Fruit fly (Drosophila melanogaster) whole organism, embryonic: Measurements from ENCODE around the gene Mlc2.

Source experiments
- Ada2b ChIP-seq: fragments of 200-800 bp; sonication (Bioruptor generic); IDR thresholded peaks from 2 replicates; pipeline ENCODE4 v1.3.6; 2022; ENCODE audit warnings: missing biosample characterization, missing genetic modification characterization
- Atf-2 ChIP-seq: fragments of 200-800 bp; sonication (Bioruptor generic); optimal IDR thresholded peaks from 2 replicates; lab custom pipeline; 2016; ENCODE audit warnings: missing biosample characterization, missing genetic modification characterization
- Bgb ChIP-seq: fragments of 200-800 bp; sonication (Bioruptor generic); IDR thresholded peaks from 2 replicates; pipeline ENCODE4 v1.3.6; 2022; ENCODE audit warnings: missing biosample characterization, missing genetic modification characterization; ENCODE audit not compliant: partially characterized antibody
- CG10267 ChIP-seq: fragments of 200-800 bp; sonication (Bioruptor generic); optimal IDR thresholded peaks from 2 replicates; lab custom pipeline; 2018; ENCODE audit warnings: missing biosample characterization, mild to moderate bottlenecking, missing genetic modification characterization, moderate library complexity
- CG10366 ChIP-seq: fragments of 200-800 bp; sonication (Bioruptor generic); IDR thresholded peaks from 2 replicates; pipeline ENCODE4 v1.3.6; 2022; ENCODE audit warnings: missing biosample characterization, missing genetic modification characterization
- CG10543 ChIP-seq: fragments of 200-800 bp; sonication (Bioruptor generic); optimal IDR thresholded peaks from 3 replicates; lab custom pipeline; 2017; ENCODE audit warnings: missing biosample characterization, mild to moderate bottlenecking, missing genetic modification characterization, moderate library complexity
- CG11560 ChIP-seq: fragments of 200-800 bp; sonication (Bioruptor generic); IDR thresholded peaks from 3 replicates; pipeline ENCODE4 v1.3.6; 2022; ENCODE audit warnings: missing biosample characterization, missing genetic modification characterization
- CG14667 ChIP-seq: fragments of 200-800 bp; sonication (Bioruptor generic); IDR thresholded peaks from 2 replicates; pipeline ENCODE4 v1.3.6; 2022; ENCODE audit warnings: missing biosample characterization, missing genetic modification characterization
- CG1603 ChIP-seq: fragments of 200-800 bp; sonication (Bioruptor generic); optimal IDR thresholded peaks from 2 replicates; lab custom pipeline; 2019; ENCODE audit warnings: missing biosample characterization, mild to moderate bottlenecking, missing genetic modification characterization, moderate library complexity
- CG17612 ChIP-seq: fragments of 200-800 bp; sonication (Bioruptor generic); IDR thresholded peaks from 2 replicates; pipeline ENCODE4 v1.3.6; 2022; ENCODE audit warnings: missing biosample characterization, missing genetic modification characterization
- CG17829 ChIP-seq: fragments of 200-800 bp; optimal IDR thresholded peaks from 2 replicates; lab custom pipeline; 2019; ENCODE audit warnings: missing biosample characterization, mild to moderate bottlenecking, missing genetic modification characterization, moderate library complexity
- CG17912 ChIP-seq: fragments of 200-800 bp; sonication (Bioruptor generic); optimal IDR thresholded peaks from 2 replicates; lab custom pipeline; 2018; ENCODE audit warnings: missing biosample characterization, mild to moderate bottlenecking, missing genetic modification characterization
- CG2120 ChIP-seq: fragments of 200-800 bp; sonication (Bioruptor generic); optimal IDR thresholded peaks from 3 replicates; lab custom pipeline; 2016; ENCODE audit warnings: missing biosample characterization, missing genetic modification characterization
- CG30020 ChIP-seq: fragments of 200-800 bp; optimal IDR thresholded peaks from 2 replicates; lab custom pipeline; 2019; ENCODE audit warnings: missing biosample characterization, mild to moderate bottlenecking, missing genetic modification characterization, moderate library complexity
- CG30403 ChIP-seq: fragments of 200-800 bp; sonication (Bioruptor generic); optimal IDR thresholded peaks from 3 replicates; lab custom pipeline; 2016; ENCODE audit warnings: missing biosample characterization, missing genetic modification characterization
- CG31388 ChIP-seq: fragments of 200-800 bp; sonication (Bioruptor generic); optimal IDR thresholded peaks from 2 replicates; lab custom pipeline; 2016; ENCODE audit warnings: missing biosample characterization, missing genetic modification characterization
- CG32772 ChIP-seq: fragments of 200-800 bp; sonication (Bioruptor generic); IDR thresholded peaks from 2 replicates; pipeline ENCODE4 v1.3.6; 2022; ENCODE audit warnings: missing biosample characterization, missing genetic modification characterization
- CG4854 ChIP-seq: fragments of 200-800 bp; sonication (Bioruptor generic); optimal IDR thresholded peaks from 2 replicates; lab custom pipeline; 2016; ENCODE audit warnings: missing biosample characterization, missing genetic modification characterization, inconsistent platforms
- CG7963 ChIP-seq: fragments of 200-800 bp; sonication (Bioruptor generic); IDR thresholded peaks from 3 replicates; pipeline ENCODE4 v1.3.6; 2022; ENCODE audit warnings: missing biosample characterization, missing genetic modification characterization; ENCODE audit not compliant: partially characterized antibody
- Camta ChIP-seq: fragments of 200-800 bp; sonication (Bioruptor generic); optimal IDR thresholded peaks from 2 replicates; lab custom pipeline; 2016; ENCODE audit warnings: missing biosample characterization, missing genetic modification characterization
- Dip3 ChIP-seq: fragments of 200-800 bp; sonication (Bioruptor generic); optimal IDR thresholded peaks from 3 replicates; lab custom pipeline; 2016; ENCODE audit warnings: missing biosample characterization, missing genetic modification characterization
- Dp ChIP-seq: fragments of 200-800 bp; sonication (Bioruptor generic); optimal IDR thresholded peaks from 2 replicates; lab custom pipeline; 2018; ENCODE audit warnings: missing biosample characterization, mild to moderate bottlenecking, missing genetic modification characterization, moderate library complexity
- E2f1 ChIP-seq: fragments of 200-800 bp; sonication (Bioruptor generic); IDR thresholded peaks from 2 replicates; pipeline ENCODE4 v1.3.6; 2022; ENCODE audit warnings: missing biosample characterization, missing genetic modification characterization
- Ets65A ChIP-seq: fragments of 200-800 bp; sonication (Bioruptor generic); peaks from one replicate; lab custom pipeline; 2016; ENCODE audit warnings: missing biosample characterization, missing genetic modification characterization
- H2.0 ChIP-seq: fragments of 200-800 bp; sonication (Bioruptor generic); IDR thresholded peaks from 2 replicates; pipeline ENCODE4 v1.3.6; 2022; ENCODE audit warnings: missing biosample characterization, missing genetic modification characterization
- NC2β ChIP-seq: fragments of 200-800 bp; sonication (Bioruptor generic); optimal IDR thresholded peaks from 2 replicates; lab custom pipeline; 2016; ENCODE audit warnings: missing biosample characterization, missing genetic modification characterization
- NfI ChIP-seq: fragments of 200-800 bp; sonication (Bioruptor generic); optimal IDR thresholded peaks from 3 replicates; lab custom pipeline; 2018; ENCODE audit warnings: missing biosample characterization, mild to moderate bottlenecking, missing genetic modification characterization, moderate library complexity
- Ptx1 ChIP-seq: fragments of 200-800 bp; sonication (Bioruptor generic); IDR thresholded peaks from 2 replicates; pipeline ENCODE4 v1.3.6; 2022; ENCODE audit warnings: missing biosample characterization, missing genetic modification characterization
- ara ChIP-seq: fragments of 200-800 bp; sonication (Bioruptor generic); IDR thresholded peaks from 2 replicates; pipeline ENCODE4 v1.3.6; 2022; ENCODE audit warnings: missing biosample characterization, missing genetic modification characterization
- bcd ChIP-seq: fragments of 200-800 bp; sonication (Bioruptor generic); optimal IDR thresholded peaks from 2 replicates; lab custom pipeline; 2017; ENCODE audit warnings: missing biosample characterization, mild to moderate bottlenecking, missing genetic modification characterization
- cad ChIP-seq: fragments of >200 bp; optimal IDR thresholded peaks from 2 replicates; lab custom pipeline; 2017; ENCODE audit warnings: missing biosample characterization, missing genetic modification characterization
- chif ChIP-seq, 2 experiments: fragments of 200-800 bp; sonication (Bioruptor generic); optimal IDR thresholded peaks; 3 replicates each; lab custom pipeline; 2016; ENCODE audit warnings: missing biosample characterization in 2 of 2, missing genetic modification characterization in 2 of 2
- dmrt99B ChIP-seq: fragments of 200-800 bp; sonication (Bioruptor generic); optimal IDR thresholded peaks from 2 replicates; lab custom pipeline; 2018; ENCODE audit warnings: missing biosample characterization, mild to moderate bottlenecking, missing genetic modification characterization, moderate library complexity
- gem ChIP-seq: fragments of 200-800 bp; sonication (Bioruptor generic); optimal IDR thresholded peaks from 2 replicates; lab custom pipeline; 2019; ENCODE audit warnings: missing biosample characterization, mild to moderate bottlenecking, missing genetic modification characterization, moderate library complexity
- gro ChIP-seq: fragments of 200-800 bp; sonication (Bioruptor generic); optimal IDR thresholded peaks from 2 replicates; lab custom pipeline; 2016; ENCODE audit warnings: missing biosample characterization, missing genetic modification characterization
- gsb-n ChIP-seq: fragments of 200-800 bp; sonication (Bioruptor generic); optimal IDR thresholded peaks from 3 replicates; lab custom pipeline; 2018; ENCODE audit warnings: missing biosample characterization, mild to moderate bottlenecking, missing genetic modification characterization
- h ChIP-seq: fragments of >200 bp; optimal IDR thresholded peaks from 2 replicates; lab custom pipeline; 2017
- lov ChIP-seq, 2 experiments: fragments of 200-800 bp in 1 of 2; fragments of >200 bp in 1 of 2; sonication (Bioruptor generic) in 1 of 2; IDR thresholded peaks in 1 of 2; optimal IDR thresholded peaks in 1 of 2; 2 replicates in 1 of 2; 3 replicates in 1 of 2; pipeline versions ENCODE4 v1.3.6 to Lab custom; 2017 to 2022; ENCODE audit warnings: missing biosample characterization in 1 of 2, missing genetic modification characterization in 1 of 2
- nau ChIP-seq: fragments of 200-800 bp; sonication (Bioruptor generic); optimal IDR thresholded peaks from 3 replicates; lab custom pipeline; 2017; ENCODE audit warnings: missing biosample characterization, mild to moderate bottlenecking, missing genetic modification characterization, missing genetic modification reagents
- oc ChIP-seq: fragments of 200-800 bp; sonication (Bioruptor generic); optimal IDR thresholded peaks from 2 replicates; lab custom pipeline; 2018; ENCODE audit warnings: missing biosample characterization, mild to moderate bottlenecking, missing genetic modification characterization, moderate library complexity
- pb ChIP-seq: fragments of 200-800 bp; sonication (Bioruptor generic); optimal IDR thresholded peaks from 3 replicates; lab custom pipeline; 2016; ENCODE audit warnings: missing biosample characterization, missing genetic modification characterization
- pros ChIP-seq: fragments of 200-800 bp; sonication (Bioruptor generic); optimal IDR thresholded peaks from 3 replicates; lab custom pipeline; 2019; ENCODE audit warnings: missing biosample characterization, mild to moderate bottlenecking, missing genetic modification characterization, moderate library complexity
- psq ChIP-seq: fragments of 200-800 bp; sonication (Bioruptor generic); optimal IDR thresholded peaks from 2 replicates; lab custom pipeline; 2017; ENCODE audit warnings: missing biosample characterization, missing genetic modification characterization
- row ChIP-seq: fragments of 200-800 bp; sonication (Bioruptor generic); IDR thresholded peaks from 3 replicates; pipeline ENCODE4 v1.3.6; 2022; ENCODE audit warnings: missing biosample characterization, missing genetic modification characterization
- sc ChIP-seq, 3 experiments: fragments of >200 bp in 2 of 3; fragments of 200-800 bp in 1 of 3; sonication (Bioruptor generic) in 1 of 3; optimal IDR thresholded peaks; 2 replicates in 2 of 3; 3 replicates in 1 of 3; lab custom pipeline; 2017; ENCODE audit warnings: mild to moderate bottlenecking in 1 of 3, missing biosample characterization in 1 of 3, missing genetic modification characterization in 1 of 3, missing genetic modification reagents in 1 of 3
- so ChIP-seq: fragments of 200-800 bp; sonication (Bioruptor generic); IDR thresholded peaks from 3 replicates; pipeline ENCODE4 v1.3.6; 2022; ENCODE audit warnings: missing biosample characterization, missing genetic modification characterization
- unc-4 ChIP-seq: fragments of 200-800 bp; sonication (Bioruptor generic); IDR thresholded peaks from 2 replicates; pipeline ENCODE4 v1.3.6; 2022; ENCODE audit warnings: missing biosample characterization, missing genetic modification characterization; ENCODE audit not compliant: partially characterized antibody
- zen2 ChIP-seq: fragments of 200-800 bp; sonication (Bioruptor generic); IDR thresholded peaks from 3 replicates; pipeline ENCODE4 v1.3.6; 2022; ENCODE audit warnings: missing biosample characterization, missing genetic modification characterization; ENCODE audit not compliant: partially characterized antibody

The Mlc2 gene

dm6 chr3R:30170671-30171667 is 3.4 kb downstream of the Mlc2 start, which contains the start of gene Rsod (continued):
- TF ChIP-seq bcd (GFP tag; lab: Kevin White, UChicago) (peak; percentile 36), CG14667 (GFP tag; lab: Robert Waterston, UW) (peak; percentile 76), Bgb (GFP tag; lab: Robert Waterston, UW) (no peak), CG32772 (GFP tag; lab: Robert Waterston, UW) (peak; percentile 52; the same call in 1 of the 2 replicates), CG17612 (peak; percentile 48), nau (GFP tag; lab: Kevin White, UChicago) (no peak), CG30403 (GFP tag; lab: Kevin White, UChicago) (peak; percentile 49), Camta (no peak), CG10267 (tag; lab: Kevin White, UChicago) (peak; percentile 50), zen2 (no peak), Ada2b (GFP tag; lab: Robert Waterston, UW) (peak; percentile 54), CG2120 (GFP tag; lab: Kevin White, UChicago) (no peak), Atf-2 (GFP tag; lab: Kevin White, UChicago) (no peak), ara (GFP tag; lab: Robert Waterston, UW) (peak; percentile 76), sc (optimal IDR thresholded peaks at IDR 0.05; lab: Kevin White, UChicago) (no peak), sc (GFP tag; optimal IDR thresholded peaks at IDR 0.05; lab: Kevin White, UChicago) (peak; percentile 50), CG30020 (tag; lab: Kevin White, UChicago) (no peak), Ets65A (GFP tag; lab: Kevin White, UChicago) (no peak), Ptx1 (GFP tag; lab: Robert Waterston, UW) (peak; percentile 78), CG11560 (tag; lab: Robert Waterston, UW) (no peak; the same call in 2 of the 3 replicates), unc-4 (no peak), row (peak; percentile 74; the same call in 2 of the 3 replicates), psq (GFP tag; lab: Kevin White, UChicago) (peak; percentile 42), CG1603 (tag; lab: Kevin White, UChicago) (peak; percentile 64), gro (GFP tag; lab: Kevin White, UChicago) (no peak), CG10543 (GFP tag; lab: Kevin White, UChicago) (peak; percentile 27), H2.0 (GFP tag; lab: Robert Waterston, UW) (peak; percentile 70), E2f1 (peak; percentile 71), NC2β (GFP tag; lab: Kevin White, UChicago) (no peak), cad (GFP tag; lab: Kevin White, UChicago) (no peak), Dip3 (no peak), CG31388 (GFP tag; lab: Kevin White, UChicago) (no peak), chif (GFP tag; optimal IDR thresholded peaks at IDR 0.05; lab: Kevin White, UChicago) (peak in 1 of 2 experiments; percentile 20), gsb-n (tag; lab: Kevin White, UChicago) (peak; percentile 57), CG7963 (GFP tag; lab: Robert Waterston, UW) (no peak), CG17829 (tag; lab: Kevin White, UChicago) (peak; percentile 31), lov (optimal IDR thresholded peaks at IDR 0.05; lab: Kevin White, UChicago) (no peak), lov (GFP tag; IDR thresholded peaks at IDR 0.05; lab: Robert Waterston, UW) (peak; percentile 58; the same call in 2 of the 3 replicates), so (peak; percentile 84; the same call in 2 of the 3 replicates), dmrt99B (tag; lab: Kevin White, UChicago) (peak; percentile 73), CG10366 (GFP tag; lab: Robert Waterston, UW) (peak; percentile 79), CG4854 (GFP tag; lab: Kevin White, UChicago) (no peak), gem (peak; percentile 74), oc (tag; lab: Kevin White, UChicago) (peak; percentile 65), CG17912 (no peak), h (no peak), Dp (no peak), pb (GFP tag; lab: Kevin White, UChicago) (no peak), pros (GFP tag; lab: Kevin White, UChicago) (peak; percentile 56), NfI (peak; percentile 64)
